Worm (Caenorhabditis elegans) whole organism, mixed stage, embryonic: Measurements from ENCODE around the gene Y12A6A.1.

Experiments
- M03D4.4 ChIP-seq: sonication (generic microtip); optimal IDR thresholded peaks from 2 replicates; lab custom pipeline; 2017; ENCODE audit warnings: mild to moderate bottlenecking, missing genetic modification characterization, missing compliant biosample characterization
- bed-3 ChIP-seq: fragments of 200-800 bp; sonication (Bioruptor generic); optimal IDR thresholded peaks from 3 replicates; lab custom pipeline; 2018; ENCODE audit warnings: mild to moderate bottlenecking, missing genetic modification characterization, moderate library complexity, missing compliant biosample characterization
- ceh-39 ChIP-seq: fragments of 150-350 bp; optimal IDR thresholded peaks from 2 replicates; lab custom pipeline; 2014; ENCODE audit warnings: missing biosample characterization, missing genetic modification characterization
- ceh-43 ChIP-seq: fragments of 200-800 bp; sonication (Bioruptor generic); optimal IDR thresholded peaks from 2 replicates; lab custom pipeline; 2018; ENCODE audit warnings: mild to moderate bottlenecking, missing genetic modification characterization, moderate library complexity, missing compliant biosample characterization
- ceh-83 ChIP-seq: fragments of 200-800 bp; sonication (Bioruptor generic); optimal IDR thresholded peaks from 2 replicates; lab custom pipeline; 2018; ENCODE audit warnings: mild to moderate bottlenecking, missing genetic modification characterization, missing compliant biosample characterization
- ces-1 ChIP-seq: fragments of 150-350 bp; optimal IDR thresholded peaks from 2 replicates; lab custom pipeline; 2014; ENCODE audit warnings: missing biosample characterization, missing genetic modification reagents, missing genetic modification characterization
- cnd-1 ChIP-seq: fragments of 200-800 bp; sonication (Bioruptor generic); optimal IDR thresholded peaks from 2 replicates; lab custom pipeline; 2018; ENCODE audit warnings: mild to moderate bottlenecking, missing genetic modification characterization, missing compliant biosample characterization
- drap-1 ChIP-seq: fragments of 200-800 bp; sonication (Bioruptor generic); optimal IDR thresholded peaks from 3 replicates; lab custom pipeline; 2018; ENCODE audit warnings: mild to moderate bottlenecking, missing genetic modification characterization, missing compliant biosample characterization
- elt-1 ChIP-seq: sonication (generic microtip); optimal IDR thresholded peaks from 2 replicates; lab custom pipeline; 2017; ENCODE audit warnings: missing genetic modification characterization, mild to moderate bottlenecking, missing compliant biosample characterization, antibody characterized with exemption, moderate library complexity, borderline replicate concordance; ENCODE audit not compliant: insufficient read depth
- elt-3 ChIP-seq: fragments of 150-350 bp; optimal IDR thresholded peaks from 2 replicates; lab custom pipeline; 2014; ENCODE audit warnings: missing biosample characterization, missing genetic modification characterization
- flh-1 ChIP-seq: fragments of 200-800 bp; sonication (Bioruptor generic); optimal IDR thresholded peaks from 2 replicates; lab custom pipeline; 2018; ENCODE audit warnings: mild to moderate bottlenecking, missing genetic modification characterization, moderate library complexity, missing compliant biosample characterization
- hlh-1 ChIP-seq: fragments of 150-350 bp; optimal IDR thresholded peaks from 2 replicates; lab custom pipeline; 2014; ENCODE audit warnings: missing biosample characterization, missing genetic modification reagents, missing genetic modification characterization
- lin-32 ChIP-seq: fragments of 200-800 bp; sonication (Bioruptor generic); optimal IDR thresholded peaks from 2 replicates; lab custom pipeline; 2018; ENCODE audit warnings: mild to moderate bottlenecking, missing genetic modification characterization, missing compliant biosample characterization
- lsy-2 ChIP-seq: fragments of 150-350 bp; optimal IDR thresholded peaks from 2 replicates; lab custom pipeline; 2014; ENCODE audit warnings: missing biosample characterization, missing genetic modification characterization
- mep-1 ChIP-seq: fragments of 150-350 bp; optimal IDR thresholded peaks from 2 replicates; lab custom pipeline; 2017; ENCODE audit warnings: missing biosample characterization, missing genetic modification reagents, missing genetic modification characterization, inconsistent platforms
- mls-2 ChIP-seq: sonication (generic microtip); optimal IDR thresholded peaks from 2 replicates; lab custom pipeline; 2016; ENCODE audit warnings: mild to moderate bottlenecking, missing genetic modification characterization, moderate library complexity, missing compliant biosample characterization
- nhr-2 ChIP-seq: fragments of 150-350 bp; optimal IDR thresholded peaks from 2 replicates; lab custom pipeline; 2014; ENCODE audit warnings: missing biosample characterization, missing genetic modification characterization
- nhr-237 ChIP-seq: fragments of 150-350 bp; optimal IDR thresholded peaks from 2 replicates; lab custom pipeline; 2014; ENCODE audit warnings: missing biosample characterization, missing genetic modification characterization
- pha-4 ChIP-seq: fragments of 150-350 bp; optimal IDR thresholded peaks from 2 replicates; lab custom pipeline; 2018; ENCODE audit warnings: missing biosample characterization, missing genetic modification reagents, missing genetic modification characterization
- snpc-4 ChIP-seq: fragments of 150-350 bp; optimal IDR thresholded peaks from 2 replicates; lab custom pipeline; 2014; ENCODE audit warnings: missing biosample characterization, missing genetic modification characterization
- sptf-1 ChIP-seq: sonication (generic microtip); optimal IDR thresholded peaks from 2 replicates; lab custom pipeline; 2017; ENCODE audit warnings: mild to moderate bottlenecking, missing genetic modification characterization, moderate library complexity, missing compliant biosample characterization
- tbx-8 ChIP-seq: fragments of 200-800 bp; sonication (Bioruptor generic); optimal IDR thresholded peaks from 2 replicates; lab custom pipeline; 2018; ENCODE audit warnings: mild to moderate bottlenecking, missing genetic modification characterization, moderate library complexity, missing compliant biosample characterization
- unc-120 ChIP-seq: sonication (generic microtip); optimal IDR thresholded peaks from 2 replicates; lab custom pipeline; 2017; ENCODE audit warnings: missing genetic modification characterization, missing compliant biosample characterization; ENCODE audit not compliant: poor library complexity, severe bottlenecking
- unc-39 ChIP-seq: fragments of 150-350 bp; optimal IDR thresholded peaks from 2 replicates; lab custom pipeline; 2014; ENCODE audit warnings: missing biosample characterization, missing genetic modification characterization
- unc-62 ChIP-seq: fragments of 150-350 bp; optimal IDR thresholded peaks from 2 replicates; lab custom pipeline; 2014; ENCODE audit warnings: missing biosample characterization, missing genetic modification reagents, missing genetic modification characterization
- ztf-11 ChIP-seq: fragments of 150-350 bp; optimal IDR thresholded peaks from 2 replicates; lab custom pipeline; 2014; ENCODE audit warnings: missing biosample characterization, missing genetic modification characterization

Gene Y12A6A.1

ce11 chrX:13581820-13582219, 39.7 kb downstream of the Y12A6A.1 start, which contains the start of gene F54B11.10:
F54B11.10 (plus strand) TSS chrX:13582120.
- TF ChIP-seq unc-62 (GFP tag; lab: Kevin White, UChicago) (no peak), hlh-1 (tag; lab: Kevin White, UChicago) (no peak), drap-1 (GFP tag; lab: Kevin White, UChicago) (no peak), nhr-237 (tag; lab: Kevin White, UChicago) (no peak)

ce11 chrX:13578483-13578882, 43.0 kb downstream of the Y12A6A.1 start, which contains the start of gene F54B11.11:
F54B11.11 (plus strand) TSS chrX:13578783.
- TF ChIP-seq tbx-8 (GFP tag; lab: Kevin White, UChicago): no peak
- TF ChIP-seq M03D4.4 (tag; lab: Kevin White, UChicago): no peak
- no peak for TF ChIP-seq nhr-237 (tag; lab: Kevin White, UChicago)
- TF ChIP-seq unc-39: no peak
- no peak for TF ChIP-seq elt-1 (tag; lab: Kevin White, UChicago)
- TF ChIP-seq lsy-2: no peak
- TF ChIP-seq nhr-2 (tag; lab: Kevin White, UChicago): no peak
- no peak for TF ChIP-seq ztf-11 (tag; lab: Kevin White, UChicago)
- TF ChIP-seq unc-120 (tag; lab: Kevin White, UChicago): no peak
- TF ChIP-seq ceh-39: no peak
- TF ChIP-seq ceh-83 (GFP tag; lab: Kevin White, UChicago): no peak
- TF ChIP-seq drap-1 (GFP tag; lab: Kevin White, UChicago): no peak
- no peak for TF ChIP-seq elt-3 (tag; lab: Kevin White, UChicago)
- no peak for TF ChIP-seq lin-32 (GFP tag; lab: Kevin White, UChicago)
- TF ChIP-seq mls-2 (tag; lab: Kevin White, UChicago): no peak
- TF ChIP-seq pha-4 (tag; lab: Kevin White, UChicago): no peak
- no peak for TF ChIP-seq ces-1 (GFP tag; lab: Kevin White, UChicago)
- no peak for TF ChIP-seq sptf-1
- no peak for TF ChIP-seq mep-1

DNA sequence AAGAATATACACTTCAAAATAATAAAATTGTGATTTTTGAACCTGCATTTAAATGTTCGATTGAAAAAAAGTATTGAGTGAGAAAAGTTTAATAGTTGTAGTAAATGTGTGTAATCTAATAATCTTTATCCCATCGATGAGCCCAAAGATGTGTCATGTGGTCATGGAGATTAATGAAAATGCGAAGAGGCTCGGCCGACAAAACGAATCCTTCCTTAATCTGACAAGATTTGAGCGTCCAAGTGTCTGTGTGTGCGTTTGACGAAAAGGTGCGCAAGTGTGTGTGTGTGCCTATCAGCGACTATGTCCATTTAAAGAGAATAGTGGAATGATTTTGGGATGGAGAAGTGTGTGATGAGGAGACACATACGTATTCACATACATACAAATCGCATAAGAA, 47.5 kb downstream of the Y12A6A.1 start:
- TF ChIP-seq ceh-43 (GFP tag; lab: Kevin White, UChicago) (no peak), nhr-237 (tag; lab: Kevin White, UChicago) (no peak), ceh-83 (GFP tag; lab: Kevin White, UChicago) (no peak), snpc-4 (tag; lab: Kevin White, UChicago) (no peak), unc-62 (GFP tag; lab: Kevin White, UChicago) (no peak), bed-3 (no peak), pha-4 (tag; lab: Kevin White, UChicago) (no peak), mep-1 (no peak), ceh-39 (no peak), drap-1 (GFP tag; lab: Kevin White, UChicago) (no peak), cnd-1 (no peak), flh-1 (no peak), tbx-8 (GFP tag; lab: Kevin White, UChicago) (no peak), ztf-11 (tag; lab: Kevin White, UChicago) (no peak), mls-2 (tag; lab: Kevin White, UChicago) (no peak)
